Worm (Caenorhabditis elegans) whole organism, L3 larva: ENCODE data around the gene nhr-182.

ENCODE experiments used
- ceh-82 ChIP-seq: fragments of 150-350 bp; optimal IDR thresholded peaks from 2 replicates; lab custom pipeline; 2014; ENCODE audit warnings: missing biosample characterization, missing genetic modification characterization
- daf-12 ChIP-seq: fragments of 150-350 bp; optimal IDR thresholded peaks from 2 replicates; lab custom pipeline; 2014; ENCODE audit warnings: missing biosample characterization, missing genetic modification reagents, missing genetic modification characterization
- elt-1 ChIP-seq: fragments of 150-350 bp; optimal IDR thresholded peaks from 2 replicates; lab custom pipeline; 2014; ENCODE audit warnings: missing biosample characterization, missing genetic modification characterization
- elt-3 ChIP-seq, 3 experiments: fragments of 150-350 bp in 1 of 3; sonication (generic microtip) in 2 of 3; optimal IDR thresholded peaks; 2 replicates in 2 of 3; 4 replicates in 1 of 3; lab custom pipeline; 2014 to 2017; ENCODE audit warnings: missing biosample characterization in 3 of 3, missing genetic modification characterization in 3 of 3
- hmg-11 ChIP-seq: sonication (generic microtip); optimal IDR thresholded peaks from 2 replicates; lab custom pipeline; 2016; ENCODE audit warnings: missing genetic modification characterization, missing compliant biosample characterization
- jun-1 ChIP-seq: fragments of 150-350 bp; optimal IDR thresholded peaks from 2 replicates; lab custom pipeline; 2014; ENCODE audit warnings: missing biosample characterization, missing genetic modification reagents, missing genetic modification characterization
- mdl-1 ChIP-seq: fragments of 150-350 bp; optimal IDR thresholded peaks from 2 replicates; lab custom pipeline; 2014; ENCODE audit warnings: missing biosample characterization, missing genetic modification characterization
- unc-39 ChIP-seq: sonication (generic microtip); optimal IDR thresholded peaks from 4 replicates; lab custom pipeline; 2017; ENCODE audit warnings: missing biosample characterization, missing genetic modification characterization
- unc-62 ChIP-seq: fragments of 150-350 bp; sonication (generic microtip); optimal IDR thresholded peaks from 4 replicates; lab custom pipeline; 2014; ENCODE audit warnings: missing biosample characterization, missing genetic modification reagents, missing genetic modification characterization
- zag-1 ChIP-seq: fragments of 150-350 bp; optimal IDR thresholded peaks from 2 replicates; lab custom pipeline; 2014; ENCODE audit warnings: missing biosample characterization, missing genetic modification characterization
- ztf-11 ChIP-seq: fragments of 150-350 bp; optimal IDR thresholded peaks from 2 replicates; lab custom pipeline; 2014; ENCODE audit warnings: missing biosample characterization, missing genetic modification characterization

- TF ChIP-seq unc-62 (GFP tag; lab: Kevin White, UChicago), result no peak
- no peak for TF ChIP-seq ztf-11 (tag; lab: Kevin White, UChicago)
- TF ChIP-seq zag-1, result no peak
- no peak for TF ChIP-seq jun-1 (tag; lab: Kevin White, UChicago)
- no peak for TF ChIP-seq ceh-82 (tag; lab: Kevin White, UChicago)
- TF ChIP-seq daf-12, result no peak
- no peak for TF ChIP-seq elt-1 (tag; lab: Kevin White, UChicago)
- no peak for TF ChIP-seq elt-3 (tag; optimal IDR thresholded peaks at IDR 0.05; lab: Kevin White, UChicago)
- no peak for TF ChIP-seq mdl-1
- TF ChIP-seq unc-39, result no peak
- TF ChIP-seq hmg-11 (tag; lab: Kevin White, UChicago), result no peak
These were observed 5.1 kb downstream of the nhr-182 start, which contains the start of gene str-253 for ce11 chrV:2254553-2255124.
